Fruit fly (Drosophila melanogaster) whole organism, embryonic: ENCODE results near the gene Mrm2.

Experiments used
- Ada2b ChIP-seq: fragments of 200-800 bp; sonication (Bioruptor generic); IDR thresholded peaks from 2 replicates; pipeline ENCODE4 v1.3.6; 2022; ENCODE audit warnings: missing biosample characterization, missing genetic modification characterization
- CG10209 ChIP-seq: fragments of 200-800 bp; sonication (Bioruptor generic); optimal IDR thresholded peaks from 3 replicates; lab custom pipeline; 2017; ENCODE audit warnings: missing biosample characterization, mild to moderate bottlenecking, missing genetic modification characterization, missing genetic modification reagents
- CG10959 ChIP-seq: fragments of 200-800 bp; sonication (Bioruptor generic); IDR thresholded peaks from 2 replicates; pipeline ENCODE4 v1.3.6; 2022; ENCODE audit warnings: missing biosample characterization, missing genetic modification characterization
- CG12104 ChIP-seq: fragments of 200-800 bp; sonication (Bioruptor generic); optimal IDR thresholded peaks from 3 replicates; lab custom pipeline; 2016; ENCODE audit warnings: missing biosample characterization, missing genetic modification characterization
- CG12155 ChIP-seq: fragments of 200-800 bp; sonication (Bioruptor generic); optimal IDR thresholded peaks from 3 replicates; lab custom pipeline; 2016; ENCODE audit warnings: missing biosample characterization, missing genetic modification characterization
- CG12391 ChIP-seq: fragments of 200-800 bp; sonication (Bioruptor generic); optimal IDR thresholded peaks from 3 replicates; lab custom pipeline; 2018; ENCODE audit warnings: missing biosample characterization, mild to moderate bottlenecking, missing genetic modification characterization, moderate library complexity
- CG12744 ChIP-seq: fragments of 200-800 bp; sonication (Bioruptor generic); optimal IDR thresholded peaks from 2 replicates; lab custom pipeline; 2016; ENCODE audit warnings: missing biosample characterization, missing genetic modification characterization
- CG14965 ChIP-seq: fragments of 200-800 bp; sonication (Bioruptor generic); optimal IDR thresholded peaks from 2 replicates; lab custom pipeline; 2016; ENCODE audit warnings: missing biosample characterization, missing genetic modification characterization, borderline replicate concordance
- CG17328 ChIP-seq: fragments of 200-800 bp; sonication (Bioruptor generic); IDR thresholded peaks from 2 replicates; pipeline ENCODE4 v1.3.6; 2022; ENCODE audit warnings: missing biosample characterization, missing genetic modification characterization
- CG17385 ChIP-seq: fragments of 200-800 bp; sonication (Bioruptor generic); optimal IDR thresholded peaks from 3 replicates; lab custom pipeline; 2018; ENCODE audit warnings: missing biosample characterization, mild to moderate bottlenecking, missing genetic modification characterization
- CG17912 ChIP-seq: fragments of 200-800 bp; sonication (Bioruptor generic); optimal IDR thresholded peaks from 2 replicates; lab custom pipeline; 2018; ENCODE audit warnings: missing biosample characterization, mild to moderate bottlenecking, missing genetic modification characterization
- CG18476 ChIP-seq: fragments of 200-800 bp; sonication (Bioruptor generic); optimal IDR thresholded peaks from 2 replicates; lab custom pipeline; 2016; ENCODE audit warnings: missing biosample characterization, mild to moderate bottlenecking, missing genetic modification characterization
- CG3065 ChIP-seq: fragments of 200-800 bp; sonication (Bioruptor generic); optimal IDR thresholded peaks from 2 replicates; lab custom pipeline; 2016; ENCODE audit warnings: missing biosample characterization, missing genetic modification characterization
- CG3407 ChIP-seq: fragments of 200-800 bp; sonication (Bioruptor generic); optimal IDR thresholded peaks from 2 replicates; lab custom pipeline; 2018; ENCODE audit warnings: missing biosample characterization, mild to moderate bottlenecking, missing genetic modification characterization
- CG42726 ChIP-seq: fragments of 200-800 bp; sonication (Bioruptor generic); IDR thresholded peaks from 2 replicates; pipeline ENCODE4 v1.3.6; 2022; ENCODE audit warnings: missing biosample characterization, missing genetic modification characterization; ENCODE audit not compliant: partially characterized antibody
- CG6254 ChIP-seq: fragments of 200-800 bp; sonication (Bioruptor generic); optimal IDR thresholded peaks from 3 replicates; lab custom pipeline; 2017; ENCODE audit warnings: mild to moderate bottlenecking, missing biosample characterization, missing genetic modification reagents, missing genetic modification characterization
- CG6654 ChIP-seq: fragments of 200-800 bp; sonication (Bioruptor generic); optimal IDR thresholded peaks from 2 replicates; lab custom pipeline; 2017; ENCODE audit warnings: missing biosample characterization, mild to moderate bottlenecking, missing genetic modification characterization
- CG6689 ChIP-seq: fragments of 200-800 bp; sonication (Bioruptor generic); IDR thresholded peaks from 2 replicates; pipeline ENCODE4 v1.3.6; 2022; ENCODE audit warnings: missing biosample characterization, missing genetic modification characterization
- CG7271 ChIP-seq: fragments of 200-800 bp; sonication (Bioruptor generic); optimal IDR thresholded peaks from 2 replicates; lab custom pipeline; 2018; ENCODE audit warnings: missing biosample characterization, mild to moderate bottlenecking, missing genetic modification characterization, moderate library complexity
- CG8281 ChIP-seq: fragments of 200-800 bp; sonication (Bioruptor generic); optimal IDR thresholded peaks from 2 replicates; lab custom pipeline; 2018; ENCODE audit warnings: missing biosample characterization, mild to moderate bottlenecking, missing genetic modification characterization, moderate library complexity
- CG8388 ChIP-seq: fragments of 200-800 bp; sonication (Bioruptor generic); optimal IDR thresholded peaks from 2 replicates; lab custom pipeline; 2019; ENCODE audit warnings: missing biosample characterization, mild to moderate bottlenecking, missing genetic modification characterization, moderate library complexity
- D19A ChIP-seq: fragments of 200-800 bp; optimal IDR thresholded peaks from 3 replicates; lab custom pipeline; 2019; ENCODE audit warnings: missing biosample characterization, mild to moderate bottlenecking, missing genetic modification characterization, moderate library complexity
- Drgx ChIP-seq: fragments of 200-800 bp; sonication (Bioruptor generic); IDR thresholded peaks from 2 replicates; pipeline ENCODE4 v1.3.6; 2022; ENCODE audit warnings: missing biosample characterization, missing genetic modification characterization
- Eip74EF ChIP-seq, 2 experiments: fragments of 200-800 bp in 1 of 2; fragments of >200 bp in 1 of 2; sonication (Bioruptor generic) in 1 of 2; optimal IDR thresholded peaks; 2 replicates each; lab custom pipeline; 2017 to 2019; ENCODE audit warnings: missing biosample characterization in 2 of 2, missing genetic modification characterization in 2 of 2, mild to moderate bottlenecking in 1 of 2, moderate library complexity in 1 of 2
- H15 ChIP-seq: fragments of 200-800 bp; sonication (Bioruptor generic); IDR thresholded peaks from 3 replicates; pipeline ENCODE4 v1.3.6; 2022; ENCODE audit warnings: missing biosample characterization, missing genetic modification characterization
- HLH3B ChIP-seq: fragments of 200-800 bp; sonication (Bioruptor generic); IDR thresholded peaks from 2 replicates; pipeline ENCODE4 v1.3.6; 2022; ENCODE audit warnings: missing biosample characterization, missing genetic modification characterization
- NFAT ChIP-seq: fragments of 200-800 bp; sonication (Bioruptor generic); IDR thresholded peaks from 2 replicates; pipeline ENCODE4 v1.3.6; 2022; ENCODE audit warnings: missing biosample characterization, missing genetic modification characterization
- ab ChIP-seq: fragments of 200-800 bp; sonication (Bioruptor generic); optimal IDR thresholded peaks from 2 replicates; lab custom pipeline; 2016; ENCODE audit warnings: missing biosample characterization, missing genetic modification characterization
- ap ChIP-seq: fragments of 200-800 bp; sonication (Bioruptor generic); IDR thresholded peaks from 2 replicates; pipeline ENCODE4 v1.3.6; 2022; ENCODE audit warnings: missing biosample characterization, missing genetic modification characterization
- ash1 ChIP-seq: fragments of 200-800 bp; sonication (Bioruptor generic); optimal IDR thresholded peaks from 2 replicates; lab custom pipeline; 2018; ENCODE audit warnings: missing biosample characterization, mild to moderate bottlenecking, missing genetic modification characterization
- bab2 ChIP-seq: fragments of 200-800 bp; sonication (Bioruptor generic); optimal IDR thresholded peaks from 2 replicates; lab custom pipeline; 2016; ENCODE audit warnings: missing biosample characterization, missing genetic modification characterization
- btn ChIP-seq: fragments of 200-800 bp; sonication (Bioruptor generic); optimal IDR thresholded peaks from 2 replicates; lab custom pipeline; 2016; ENCODE audit warnings: missing biosample characterization, missing genetic modification characterization
- chinmo ChIP-seq: fragments of 200-800 bp; sonication (Bioruptor generic); IDR thresholded peaks from 4 replicates; pipeline ENCODE4 v1.3.6; 2022; ENCODE audit warnings: missing biosample characterization, missing genetic modification characterization; ENCODE audit not compliant: partially characterized antibody
- ci ChIP-seq: fragments of 200-800 bp; sonication (Bioruptor generic); IDR thresholded peaks from 3 replicates; pipeline ENCODE4 v1.3.6; 2022; ENCODE audit warnings: missing biosample characterization, missing genetic modification characterization
- dimm ChIP-seq: fragments of 200-800 bp; sonication (Bioruptor generic); IDR thresholded peaks from 2 replicates; pipeline ENCODE4 v1.3.6; 2022; ENCODE audit warnings: missing biosample characterization, missing genetic modification characterization
- dm ChIP-seq: fragments of 200-800 bp; sonication (Bioruptor generic); optimal IDR thresholded peaks from 3 replicates; lab custom pipeline; 2016; ENCODE audit warnings: missing biosample characterization, missing genetic modification characterization
- ewg ChIP-seq: fragments of 200-800 bp; sonication (Bioruptor generic); optimal IDR thresholded peaks from 3 replicates; lab custom pipeline; 2017; ENCODE audit warnings: mild to moderate bottlenecking, missing biosample characterization, missing genetic modification reagents, missing genetic modification characterization
- eyg ChIP-seq: fragments of 200-800 bp; sonication (Bioruptor generic); optimal IDR thresholded peaks from 3 replicates; lab custom pipeline; 2016; ENCODE audit warnings: missing biosample characterization, missing genetic modification characterization
- gsb ChIP-seq: fragments of 200-800 bp; sonication (Bioruptor generic); IDR thresholded peaks from 2 replicates; pipeline ENCODE4 v1.3.6; 2022; ENCODE audit warnings: missing biosample characterization, missing genetic modification characterization
- mam ChIP-seq: fragments of 200-800 bp; sonication (Bioruptor generic); optimal IDR thresholded peaks from 3 replicates; lab custom pipeline; 2016; ENCODE audit warnings: missing biosample characterization, missing genetic modification characterization
- oc ChIP-seq: fragments of 200-800 bp; sonication (Bioruptor generic); optimal IDR thresholded peaks from 2 replicates; lab custom pipeline; 2018; ENCODE audit warnings: missing biosample characterization, mild to moderate bottlenecking, missing genetic modification characterization, moderate library complexity
- pita ChIP-seq: fragments of 200-800 bp; sonication (Bioruptor generic); optimal IDR thresholded peaks from 2 replicates; lab custom pipeline; 2017; ENCODE audit warnings: missing biosample characterization, mild to moderate bottlenecking, missing genetic modification characterization
- sens ChIP-seq: fragments of 200-800 bp; sonication (Bioruptor generic); peaks from one replicate; lab custom pipeline; 2016; ENCODE audit warnings: missing biosample characterization, missing genetic modification characterization
- sens-2 ChIP-seq: fragments of 200-800 bp; sonication (Bioruptor generic); IDR thresholded peaks from 2 replicates; pipeline ENCODE4 v1.3.6; 2022; ENCODE audit warnings: missing biosample characterization, missing genetic modification characterization
- shn ChIP-seq: fragments of 200-800 bp; sonication (Bioruptor generic); optimal IDR thresholded peaks from 3 replicates; lab custom pipeline; 2016; ENCODE audit warnings: missing biosample characterization, missing genetic modification characterization
- sqz ChIP-seq: fragments of 200-800 bp; sonication (Bioruptor generic); optimal IDR thresholded peaks from 3 replicates; lab custom pipeline; 2018; ENCODE audit warnings: missing biosample characterization, mild to moderate bottlenecking, missing genetic modification characterization
- sr ChIP-seq: fragments of 200-800 bp; sonication (Bioruptor generic); IDR thresholded peaks from 3 replicates; pipeline ENCODE4 v1.3.6; 2022; ENCODE audit warnings: missing biosample characterization, missing genetic modification characterization
- tap ChIP-seq: fragments of 200-800 bp; optimal IDR thresholded peaks from 3 replicates; lab custom pipeline; 2019; ENCODE audit warnings: missing biosample characterization, mild to moderate bottlenecking, missing genetic modification characterization, moderate library complexity
- tgo ChIP-seq: fragments of 200-800 bp; sonication (Bioruptor generic); IDR thresholded peaks from 3 replicates; pipeline ENCODE4 v1.3.6; 2022; ENCODE audit warnings: missing biosample characterization, missing genetic modification characterization
- wdn ChIP-seq: fragments of 200-800 bp; sonication (Bioruptor generic); IDR thresholded peaks from 2 replicates; pipeline ENCODE4 v1.3.6; 2022; ENCODE audit warnings: missing biosample characterization, missing genetic modification characterization
- zen2 ChIP-seq: fragments of 200-800 bp; sonication (Bioruptor generic); IDR thresholded peaks from 3 replicates; pipeline ENCODE4 v1.3.6; 2022; ENCODE audit warnings: missing biosample characterization, missing genetic modification characterization; ENCODE audit not compliant: partially characterized antibody

Gene Mrm2

DNA sequence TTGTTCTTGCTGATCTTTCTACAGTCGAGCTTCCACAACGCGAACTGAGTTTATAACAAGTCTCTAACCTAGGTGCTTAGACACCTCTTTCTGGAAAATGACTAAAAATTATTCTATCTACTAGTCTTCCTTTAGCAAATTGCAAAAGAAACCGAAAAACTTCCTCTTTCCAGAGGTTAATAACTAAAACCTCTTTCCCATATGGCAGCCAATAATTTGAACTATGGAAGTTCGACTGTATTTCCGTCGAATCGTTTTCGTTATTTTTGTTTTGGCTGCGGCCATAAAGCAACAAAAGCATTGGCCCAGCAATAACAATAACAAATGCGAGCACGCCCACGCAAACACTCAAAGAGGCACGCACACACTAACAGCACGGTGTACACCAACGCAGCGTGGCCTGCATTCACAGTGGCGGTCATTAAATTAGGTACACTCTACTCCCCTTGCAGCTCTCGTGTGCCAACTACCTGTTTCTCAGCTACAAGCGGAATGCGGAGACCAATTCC, 19.1 kb downstream of the Mrm2 start (continued):
- no peak for TF ChIP-seq CG14965
- TF ChIP-seq CG17912 (GFP tag; lab: Kevin White, UChicago): no peak
- TF ChIP-seq CG6654 (GFP tag; lab: Kevin White, UChicago): peak; percentile 13
- peak; percentile 90 for TF ChIP-seq chinmo (GFP tag; lab: Robert Waterston, UW)
- TF ChIP-seq CG3407: peak; percentile 17
- peak; percentile 27; the same call in 1 of the 2 replicates for TF ChIP-seq Ada2b (GFP tag; lab: Robert Waterston, UW)
- TF ChIP-seq sr (GFP tag; lab: Robert Waterston, UW): peak; percentile 99
- no peak for TF ChIP-seq ash1
- TF ChIP-seq mam (GFP tag; lab: Kevin White, UChicago): peak; percentile 48
- no peak for TF ChIP-seq sens-2 (GFP tag; lab: Robert Waterston, UW)
- peak; percentile 49 for TF ChIP-seq CG6689 (GFP tag; lab: Robert Waterston, UW)
- TF ChIP-seq ci: 0 out of 3 replicates have a peak, but pooled peaks have one; percentile 29
- peak; percentile 73 for TF ChIP-seq CG17385 (GFP tag; lab: Kevin White, UChicago)
- TF ChIP-seq CG12744 (GFP tag; lab: Kevin White, UChicago): no peak
- TF ChIP-seq dimm (GFP tag; lab: Robert Waterston, UW): no peak
- TF ChIP-seq CG10209 (GFP tag; lab: Kevin White, UChicago): no peak
- TF ChIP-seq CG42726 (GFP tag; lab: Robert Waterston, UW): no peak
- peak; percentile 9 for TF ChIP-seq CG12155 (GFP tag; lab: Kevin White, UChicago)
- TF ChIP-seq CG7271 (tag; lab: Kevin White, UChicago): no peak
- no peak for TF ChIP-seq ap
- peak; percentile 8 for TF ChIP-seq CG6254
- TF ChIP-seq gsb (GFP tag; lab: Robert Waterston, UW): no peak
- no peak for TF ChIP-seq pita (GFP tag; lab: Kevin White, UChicago)
- TF ChIP-seq oc (tag; lab: Kevin White, UChicago): peak; percentile 21
- TF ChIP-seq CG10959 (GFP tag; lab: Robert Waterston, UW): no peak
- peak; percentile 79 for TF ChIP-seq sens (GFP tag; lab: Kevin White, UChicago)
- TF ChIP-seq btn (GFP tag; lab: Kevin White, UChicago): peak; percentile 37
- TF ChIP-seq shn (GFP tag; lab: Kevin White, UChicago): peak; percentile 27
- peak; percentile 40 for TF ChIP-seq CG8388 (GFP tag; lab: Kevin White, UChicago)
- peak; percentile 64 for TF ChIP-seq CG12391 (tag; lab: Kevin White, UChicago)
- no peak for TF ChIP-seq zen2
- no peak for TF ChIP-seq CG3065 (GFP tag; lab: Kevin White, UChicago)
- peak; percentile 39 for TF ChIP-seq D19A (tag; lab: Kevin White, UChicago)
- no peak for TF ChIP-seq ewg
- TF ChIP-seq CG18476 (GFP tag; lab: Kevin White, UChicago): no peak
- no peak for TF ChIP-seq eyg (GFP tag; lab: Kevin White, UChicago)
- TF ChIP-seq NFAT: no peak
- peak; percentile 56 for TF ChIP-seq tap
- peak; percentile 12 for TF ChIP-seq dm
- TF ChIP-seq sqz: peak; percentile 59
- TF ChIP-seq tgo: peak; percentile 55; the same call in 2 of the 3 replicates
- TF ChIP-seq CG12104 (GFP tag; lab: Kevin White, UChicago): peak; percentile 36
- no peak for TF ChIP-seq CG8281 (tag; lab: Kevin White, UChicago)
- TF ChIP-seq ab (GFP tag; lab: Kevin White, UChicago): no peak
- TF ChIP-seq wdn (GFP tag; lab: Robert Waterston, UW): peak; percentile 51; the same call in 1 of the 2 replicates
- TF ChIP-seq CG17328 (GFP tag; lab: Robert Waterston, UW): no peak
- no peak for TF ChIP-seq HLH3B (GFP tag; lab: Robert Waterston, UW)
- TF ChIP-seq Drgx (GFP tag; lab: Robert Waterston, UW): peak; percentile 37; the same call in 1 of the 2 replicates
- no peak for TF ChIP-seq H15 (GFP tag; lab: Robert Waterston, UW)
- peak in 1 of 2 experiments; percentile 71 for TF ChIP-seq Eip74EF (GFP tag; optimal IDR thresholded peaks at IDR 0.05; lab: Kevin White, UChicago)
- peak; percentile 29 for TF ChIP-seq bab2 (GFP tag; lab: Kevin White, UChicago)
